Worm (Caenorhabditis elegans) whole organism, early embryonic: ENCODE results near the gene K02E11.5.
"Not testable (repeated sequence)": the region's sequence is repeated elsewhere in the genome, so short reads cannot be mapped to it uniquely, and the experiment has no call there.

Experiments
- B0310.2 ChIP-seq: sonication (generic microtip); optimal IDR thresholded peaks from 2 replicates; lab custom pipeline; 2016; ENCODE audit warnings: mild to moderate bottlenecking, missing genetic modification characterization, missing compliant biosample characterization
- F13C5.2 ChIP-seq: sonication (generic microtip); optimal IDR thresholded peaks from 2 replicates; lab custom pipeline; 2017; ENCODE audit warnings: mild to moderate bottlenecking, missing genetic modification characterization, inconsistent platforms, missing compliant biosample characterization
- aly-1 ChIP-seq: sonication (generic microtip); optimal IDR thresholded peaks from 2 replicates; lab custom pipeline; 2016; ENCODE audit warnings: missing genetic modification characterization, missing compliant biosample characterization
- ama-1 ChIP-seq: fragments of 150-350 bp; optimal IDR thresholded peaks from 2 replicates; lab custom pipeline; 2014
- ceh-13 ChIP-seq: fragments of 200-800 bp; sonication (Bioruptor generic); optimal IDR thresholded peaks from 2 replicates; lab custom pipeline; 2018; ENCODE audit warnings: mild to moderate bottlenecking, missing genetic modification characterization, missing compliant biosample characterization
- ceh-36 ChIP-seq: sonication (generic microtip); optimal IDR thresholded peaks from 2 replicates; lab custom pipeline; 2016; ENCODE audit warnings: missing genetic modification characterization, inconsistent platforms, missing compliant biosample characterization
- ets-7 ChIP-seq: sonication (generic microtip); optimal IDR thresholded peaks from 2 replicates; lab custom pipeline; 2016; ENCODE audit warnings: missing genotype, missing genetic modification characterization, missing compliant biosample characterization
- flt-1 ChIP-seq: fragments of 200-800 bp; sonication (Bioruptor generic); IDR thresholded peaks from 2 replicates; pipeline ENCODE4 v1.3.6; 2022; ENCODE audit warnings: missing genetic modification characterization, missing compliant biosample characterization
- hmbx-1 ChIP-seq: sonication (generic microtip); optimal IDR thresholded peaks from 2 replicates; lab custom pipeline; 2016; ENCODE audit warnings: mild to moderate bottlenecking, missing genetic modification characterization, missing compliant biosample characterization
- hmg-4 ChIP-seq: fragments of 200-800 bp; sonication (Bioruptor generic); optimal IDR thresholded peaks from 2 replicates; lab custom pipeline; 2018; ENCODE audit warnings: mild to moderate bottlenecking, missing genetic modification characterization, missing compliant biosample characterization
- hnd-1 ChIP-seq: sonication (generic microtip); optimal IDR thresholded peaks from 2 replicates; lab custom pipeline; 2016; ENCODE audit warnings: missing genetic modification characterization, missing compliant biosample characterization
- pes-1 ChIP-seq: fragments of 200-800 bp; sonication (Bioruptor generic); IDR thresholded peaks from 2 replicates; pipeline ENCODE4 v1.3.6; 2022; ENCODE audit warnings: missing genetic modification reagents, missing genetic modification characterization, missing compliant biosample characterization
- scrt-1 ChIP-seq: fragments of 200-800 bp; sonication (Bioruptor generic); IDR thresholded peaks from 2 replicates; pipeline ENCODE4 v1.3.6; 2022; ENCODE audit warnings: missing genetic modification characterization, missing compliant biosample characterization
- sea-1 ChIP-seq: fragments of 200-800 bp; sonication (Bioruptor generic); conservative IDR thresholded peaks from 2 replicates; pipeline ENCODE4 v1.3.6; 2022; ENCODE audit warnings: missing genetic modification characterization, missing compliant biosample characterization
- tbx-11 ChIP-seq: fragments of 200-800 bp; sonication (Bioruptor generic); IDR thresholded peaks from 2 replicates; pipeline ENCODE4 v1.3.6; 2022; ENCODE audit warnings: missing genetic modification characterization, missing compliant biosample characterization
- tbx-37 ChIP-seq: fragments of 200-800 bp; sonication (Bioruptor generic); conservative IDR thresholded peaks from 2 replicates; pipeline ENCODE4 v1.3.6; 2022; ENCODE audit warnings: missing genetic modification reagents, missing genetic modification characterization, missing compliant biosample characterization
- tra-4 ChIP-seq: sonication (generic microtip); optimal IDR thresholded peaks from 2 replicates; lab custom pipeline; 2017; ENCODE audit warnings: missing genetic modification characterization, missing compliant biosample characterization

K02E11.5 gene

ce11 chrV:14268616-14269015 is 16.5 kb downstream of the K02E11.5 start, which contains the start of gene F40G12.4:
Gene F40G12.4, minus strand, starts transcription at chrV:14268716.
- no peak for TF ChIP-seq hnd-1 (tag; lab: Kevin White, UChicago)
- no peak for TF ChIP-seq pes-1 (GFP tag; lab: Robert Waterston, UW)

DNA sequence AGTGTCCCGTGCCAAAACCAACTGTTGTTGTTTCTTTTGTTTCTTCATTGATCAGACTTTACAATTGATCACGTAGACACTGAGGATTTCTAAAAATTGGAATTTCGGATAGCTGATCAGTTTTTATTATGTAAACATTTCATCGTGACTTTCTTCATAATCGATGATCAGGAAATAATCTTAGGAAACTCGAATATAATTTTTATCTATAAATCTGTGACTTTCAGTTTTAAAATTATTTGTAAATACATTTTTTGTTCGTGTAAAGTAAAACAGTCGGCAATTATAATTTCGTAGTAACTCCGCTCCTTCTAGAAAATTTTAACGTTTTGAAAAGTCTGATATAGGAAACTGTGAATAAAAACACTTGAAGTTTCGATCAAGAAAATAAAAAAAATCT is 18.6 kb downstream of the K02E11.5 start, which contains the start of gene F40G12.5:
F40G12.5 (minus strand) TSS at position 101 of the 400 bp plus-strand sequence.
- TF ChIP-seq tbx-37 (GFP tag; lab: Robert Waterston, UW) = no peak
- no peak for TF ChIP-seq tbx-11 (GFP tag; lab: Robert Waterston, UW)

DNA sequence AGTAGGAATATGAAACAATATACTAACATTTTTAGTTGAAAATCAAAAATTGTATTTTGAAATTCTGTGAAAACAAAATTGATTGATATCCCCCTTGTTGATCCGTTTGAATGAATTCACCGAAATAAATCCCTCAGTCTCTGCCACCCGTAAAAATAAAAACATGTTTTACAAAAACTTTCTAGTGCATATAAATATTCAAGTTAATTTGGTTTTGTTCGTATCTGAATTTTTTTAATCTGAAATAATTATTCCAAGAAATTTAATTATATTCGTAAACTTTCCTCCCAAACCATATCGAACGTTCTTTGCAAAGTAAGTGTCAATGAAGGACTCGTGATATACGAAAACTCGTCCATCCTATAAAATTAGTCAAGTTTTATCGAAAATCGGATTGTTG is 20.9 kb downstream of the K02E11.5 start, which contains the start of gene F40G12.6:
F40G12.6 (minus strand) TSS at position 101 of the 400 bp plus-strand sequence.
- TF ChIP-seq ama-1 (no peak), ceh-13 (no peak), ets-7 (tag; lab: Kevin White, UChicago) (no peak), hnd-1 (tag; lab: Kevin White, UChicago) (no peak), B0310.2 (tag; lab: Kevin White, UChicago) (no peak)

DNA sequence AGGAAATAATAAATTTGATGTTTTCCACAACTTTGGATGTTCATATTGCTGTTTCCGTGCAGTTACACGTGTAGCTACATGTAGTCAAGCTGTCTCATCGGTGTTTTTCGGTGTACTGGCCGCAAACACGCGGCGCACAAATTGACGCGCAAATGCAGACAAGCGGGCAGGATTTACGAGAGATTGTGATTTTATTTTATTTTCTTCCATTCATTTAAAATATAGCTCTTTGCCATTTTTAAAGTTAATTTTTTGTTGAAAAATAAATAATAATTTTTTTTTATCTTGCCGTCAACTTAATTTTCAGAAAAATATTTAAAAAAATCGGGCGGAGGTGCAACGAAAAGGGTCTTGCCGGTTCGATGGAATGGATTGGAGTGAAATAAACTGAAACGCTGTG is 22.1 kb downstream of the K02E11.5 start, which contains the start of gene F40G12.7:
F40G12.7 (plus strand) TSS at position 301 of the 400 bp plus-strand sequence.
- TF ChIP-seq B0310.2 (tag; lab: Kevin White, UChicago); hmg-4 (GFP tag; lab: Kevin White, UChicago); ceh-13: not testable (repeated sequence)

- no peak for TF ChIP-seq hmbx-1 (tag; lab: Kevin White, UChicago)
- TF ChIP-seq ama-1 = no peak
- TF ChIP-seq tbx-11 (GFP tag; lab: Robert Waterston, UW) = no peak
- TF ChIP-seq hnd-1 (tag; lab: Kevin White, UChicago) = no peak
- TF ChIP-seq pes-1 (GFP tag; lab: Robert Waterston, UW) = no peak
- no peak for TF ChIP-seq sea-1 (GFP tag; lab: Robert Waterston, UW)
- no peak for TF ChIP-seq aly-1 (tag; lab: Kevin White, UChicago)
- no peak for TF ChIP-seq flt-1 (GFP tag; lab: Robert Waterston, UW)
- no peak for TF ChIP-seq ceh-13
- no peak for TF ChIP-seq ceh-36 (tag; lab: Kevin White, UChicago)
- TF ChIP-seq scrt-1 = no peak
- TF ChIP-seq tra-4 (tag; lab: Kevin White, UChicago) = no peak
- no peak for TF ChIP-seq tbx-37 (GFP tag; lab: Robert Waterston, UW)
These were observed 27.7 kb downstream of the K02E11.5 start, which contains the start of gene srt-33 for ce11 chrV:14279777-14280176. Gene srt-33, minus strand, starts transcription at chrV:14279877.

ce11 chrV:14282222-14282709 is 30.1 kb downstream of the K02E11.5 start, which contains the start of the genes srt-74 and F40G12.9:
Gene srt-74, minus strand, starts transcription at chrV:14282322.
Gene F40G12.9, plus strand, starts transcription at chrV:14282659.
- TF ChIP-seq tbx-37 (GFP tag; lab: Robert Waterston, UW) = no peak
- no peak for TF ChIP-seq F13C5.2
- TF ChIP-seq hmg-4 (GFP tag; lab: Kevin White, UChicago) = no peak
- TF ChIP-seq ceh-13 = no peak

ce11 chrV:14283241-14283640 is 31.1 kb downstream of the K02E11.5 start, which contains the start of gene F40G12.10:
Gene F40G12.10, plus strand, starts transcription at chrV:14283541.
- TF ChIP-seq ets-7 (tag; lab: Kevin White, UChicago) (no peak), tbx-11 (GFP tag; lab: Robert Waterston, UW) (no peak), hmbx-1 (tag; lab: Kevin White, UChicago) (no peak), hmg-4 (GFP tag; lab: Kevin White, UChicago) (no peak), sea-1 (GFP tag; lab: Robert Waterston, UW) (no peak), B0310.2 (tag; lab: Kevin White, UChicago) (no peak), F13C5.2 (no peak), ama-1 (no peak), aly-1 (tag; lab: Kevin White, UChicago) (no peak), ceh-36 (tag; lab: Kevin White, UChicago) (no peak), ceh-13 (no peak), pes-1 (GFP tag; lab: Robert Waterston, UW) (no peak), tbx-37 (GFP tag; lab: Robert Waterston, UW) (no peak), tra-4 (tag; lab: Kevin White, UChicago) (no peak), scrt-1 (no peak), flt-1 (GFP tag; lab: Robert Waterston, UW) (no peak), hnd-1 (tag; lab: Kevin White, UChicago) (no peak)

DNA sequence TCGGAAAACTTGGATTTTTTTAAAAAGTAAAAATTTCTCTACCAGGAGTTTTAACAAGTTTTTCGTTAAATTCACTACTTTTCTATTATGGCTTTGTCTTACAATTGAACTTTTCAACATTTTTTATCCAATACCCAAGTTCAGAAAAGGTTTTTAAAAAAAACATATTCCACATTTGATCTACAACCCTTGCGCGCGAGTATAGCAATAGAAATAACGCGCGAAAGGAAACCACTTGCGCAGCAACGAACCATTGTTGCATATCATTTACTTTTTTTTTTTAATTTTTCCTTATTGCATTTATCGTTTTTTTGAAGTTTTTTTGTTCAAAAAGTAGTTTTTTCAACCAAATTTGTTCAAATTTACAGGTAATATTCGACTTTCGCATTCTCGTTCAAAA is 33.7 kb downstream of the K02E11.5 start, which contains the start of gene F40G12.11:
F40G12.11 (plus strand) TSS at position 369 of the 400 bp plus-strand sequence.
- TF ChIP-seq pes-1 (GFP tag; lab: Robert Waterston, UW) = no peak

DNA sequence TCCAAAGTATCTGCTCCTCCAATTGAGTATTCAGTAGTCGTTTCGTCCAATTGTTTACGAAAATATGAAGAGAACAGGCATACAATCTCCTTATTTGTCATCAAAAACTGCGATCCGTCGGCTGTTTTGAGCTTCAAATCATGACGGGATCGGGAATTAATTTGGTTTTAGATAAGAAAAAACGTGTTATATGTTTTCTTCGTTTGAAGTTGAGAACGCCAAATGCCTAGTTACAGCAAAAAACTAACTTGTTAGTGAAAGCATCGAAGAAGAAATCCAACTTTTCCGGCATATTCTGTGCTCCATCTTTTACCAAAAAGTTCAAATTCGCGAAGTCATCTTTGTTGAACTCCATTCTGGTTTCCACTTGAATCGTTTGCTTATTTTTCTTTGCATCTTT is 37.2 kb downstream of the K02E11.5 start, which contains the start of gene F14D7.1:
F14D7.1 (minus strand) TSS at position 101 of the 400 bp plus-strand sequence.
- no peak for TF ChIP-seq ama-1
- no peak for TF ChIP-seq hmg-4 (GFP tag; lab: Kevin White, UChicago)
- no peak for TF ChIP-seq ets-7 (tag; lab: Kevin White, UChicago)
- no peak for TF ChIP-seq F13C5.2
- TF ChIP-seq scrt-1 = no peak
- no peak for TF ChIP-seq aly-1 (tag; lab: Kevin White, UChicago)
